Worm (Caenorhabditis elegans) whole organism, early embryonic: ENCODE results near the gene ssu-2.
"Not testable (repeated sequence)": the region's sequence is repeated elsewhere in the genome, so short reads cannot be mapped to it uniquely, and the experiment has no call there.

Source experiments
- B0310.2 ChIP-seq: sonication (generic microtip); optimal IDR thresholded peaks from 2 replicates; lab custom pipeline; 2016; ENCODE audit warnings: mild to moderate bottlenecking, missing genetic modification characterization, missing compliant biosample characterization
- F13C5.2 ChIP-seq: sonication (generic microtip); optimal IDR thresholded peaks from 2 replicates; lab custom pipeline; 2017; ENCODE audit warnings: mild to moderate bottlenecking, missing genetic modification characterization, inconsistent platforms, missing compliant biosample characterization
- aly-1 ChIP-seq: sonication (generic microtip); optimal IDR thresholded peaks from 2 replicates; lab custom pipeline; 2016; ENCODE audit warnings: missing genetic modification characterization, missing compliant biosample characterization
- ama-1 ChIP-seq: fragments of 150-350 bp; optimal IDR thresholded peaks from 2 replicates; lab custom pipeline; 2014
- ceh-13 ChIP-seq: fragments of 200-800 bp; sonication (Bioruptor generic); optimal IDR thresholded peaks from 2 replicates; lab custom pipeline; 2018; ENCODE audit warnings: mild to moderate bottlenecking, missing genetic modification characterization, missing compliant biosample characterization
- ceh-36 ChIP-seq: sonication (generic microtip); optimal IDR thresholded peaks from 2 replicates; lab custom pipeline; 2016; ENCODE audit warnings: missing genetic modification characterization, inconsistent platforms, missing compliant biosample characterization
- ets-7 ChIP-seq: sonication (generic microtip); optimal IDR thresholded peaks from 2 replicates; lab custom pipeline; 2016; ENCODE audit warnings: missing genotype, missing genetic modification characterization, missing compliant biosample characterization
- flt-1 ChIP-seq: fragments of 200-800 bp; sonication (Bioruptor generic); IDR thresholded peaks from 2 replicates; pipeline ENCODE4 v1.3.6; 2022; ENCODE audit warnings: missing genetic modification characterization, missing compliant biosample characterization
- hmbx-1 ChIP-seq: sonication (generic microtip); optimal IDR thresholded peaks from 2 replicates; lab custom pipeline; 2016; ENCODE audit warnings: mild to moderate bottlenecking, missing genetic modification characterization, missing compliant biosample characterization
- hmg-4 ChIP-seq: fragments of 200-800 bp; sonication (Bioruptor generic); optimal IDR thresholded peaks from 2 replicates; lab custom pipeline; 2018; ENCODE audit warnings: mild to moderate bottlenecking, missing genetic modification characterization, missing compliant biosample characterization
- hnd-1 ChIP-seq: sonication (generic microtip); optimal IDR thresholded peaks from 2 replicates; lab custom pipeline; 2016; ENCODE audit warnings: missing genetic modification characterization, missing compliant biosample characterization
- pes-1 ChIP-seq: fragments of 200-800 bp; sonication (Bioruptor generic); IDR thresholded peaks from 2 replicates; pipeline ENCODE4 v1.3.6; 2022; ENCODE audit warnings: missing genetic modification reagents, missing genetic modification characterization, missing compliant biosample characterization
- scrt-1 ChIP-seq: fragments of 200-800 bp; sonication (Bioruptor generic); IDR thresholded peaks from 2 replicates; pipeline ENCODE4 v1.3.6; 2022; ENCODE audit warnings: missing genetic modification characterization, missing compliant biosample characterization
- sea-1 ChIP-seq: fragments of 200-800 bp; sonication (Bioruptor generic); conservative IDR thresholded peaks from 2 replicates; pipeline ENCODE4 v1.3.6; 2022; ENCODE audit warnings: missing genetic modification characterization, missing compliant biosample characterization
- tbx-11 ChIP-seq: fragments of 200-800 bp; sonication (Bioruptor generic); IDR thresholded peaks from 2 replicates; pipeline ENCODE4 v1.3.6; 2022; ENCODE audit warnings: missing genetic modification characterization, missing compliant biosample characterization
- tbx-37 ChIP-seq: fragments of 200-800 bp; sonication (Bioruptor generic); conservative IDR thresholded peaks from 2 replicates; pipeline ENCODE4 v1.3.6; 2022; ENCODE audit warnings: missing genetic modification reagents, missing genetic modification characterization, missing compliant biosample characterization
- tra-4 ChIP-seq: sonication (generic microtip); optimal IDR thresholded peaks from 2 replicates; lab custom pipeline; 2017; ENCODE audit warnings: missing genetic modification characterization, missing compliant biosample characterization

ssu-2 gene

ce11 chrIV:14343756-14344155, 17.3 kb upstream of the ssu-2 start, which contains the start of gene srlf-28:
TSS of gene srlf-28 (minus strand) at chrIV:14343856.
- TF ChIP-seq tbx-11 (GFP tag; lab: Robert Waterston, UW) (no peak), ceh-13 (GFP tag; lab: Kevin White, UChicago) (no peak), hmbx-1 (tag; lab: Kevin White, UChicago) (no peak), ets-7 (no peak), hnd-1 (tag; lab: Kevin White, UChicago) (no peak)

ce11 chrIV:14350651-14351050, 10.4 kb upstream of the ssu-2 start, which contains the start of gene oac-56:
TSS of gene oac-56 (minus strand) at chrIV:14350751.
- TF ChIP-seq hnd-1 (tag; lab: Kevin White, UChicago) = no peak
- no peak for TF ChIP-seq flt-1 (GFP tag; lab: Robert Waterston, UW)
- no peak for TF ChIP-seq ets-7
- TF ChIP-seq sea-1 (GFP tag; lab: Robert Waterston, UW) = no peak

- no peak for TF ChIP-seq aly-1 (tag; lab: Kevin White, UChicago)
- TF ChIP-seq tra-4 (tag; lab: Kevin White, UChicago) = no peak
- TF ChIP-seq B0310.2 (tag; lab: Kevin White, UChicago) = no peak
- no peak for TF ChIP-seq ceh-13 (GFP tag; lab: Kevin White, UChicago)
- no peak for TF ChIP-seq hnd-1 (tag; lab: Kevin White, UChicago)
These were observed 4.9 kb upstream of the ssu-2 start for ce11 chrIV:14356120-14356519.

DNA sequence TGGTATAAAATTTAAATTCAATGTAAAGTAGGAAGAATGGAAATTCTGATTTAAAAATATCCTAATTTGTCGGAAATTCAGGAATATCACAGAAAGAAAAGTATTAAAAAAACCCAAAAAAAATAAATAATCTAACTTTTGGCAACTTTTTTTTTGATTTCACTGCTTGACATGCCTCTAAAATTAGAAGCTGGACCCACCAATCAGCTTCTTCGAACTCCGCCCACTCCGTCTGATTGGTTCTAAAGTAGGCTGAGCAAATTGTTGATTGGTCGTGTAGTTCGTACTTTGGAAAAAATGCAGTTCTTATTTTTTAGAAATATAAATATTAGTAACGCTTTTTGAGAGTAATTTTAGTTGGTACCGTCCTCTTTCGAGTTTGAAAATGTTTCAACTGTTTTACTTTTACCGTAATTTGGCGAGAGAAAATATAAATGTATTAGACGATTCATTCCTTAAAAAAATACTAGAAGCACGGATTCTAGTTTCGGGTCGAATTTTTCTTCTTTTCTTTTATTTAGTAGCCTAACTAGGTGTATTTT, 4.9 kb downstream of the ssu-2 start:
- TF ChIP-seq tra-4 (tag; lab: Kevin White, UChicago) (no peak), ets-7 (no peak), hnd-1 (tag; lab: Kevin White, UChicago) (no peak), ceh-13 (GFP tag; lab: Kevin White, UChicago) (no peak), pes-1 (GFP tag; lab: Robert Waterston, UW) (no peak), sea-1 (GFP tag; lab: Robert Waterston, UW) (no peak), aly-1 (tag; lab: Kevin White, UChicago) (no peak), B0310.2 (tag; lab: Kevin White, UChicago) (no peak), ama-1 (no peak), tbx-11 (GFP tag; lab: Robert Waterston, UW) (no peak), scrt-1 (GFP tag; lab: Robert Waterston, UW) (no peak), flt-1 (GFP tag; lab: Robert Waterston, UW) (no peak), ceh-36 (tag; lab: Kevin White, UChicago) (no peak), tbx-37 (no peak), hmbx-1 (tag; lab: Kevin White, UChicago) (no peak), F13C5.2 (no peak), hmg-4 (GFP tag; lab: Kevin White, UChicago) (no peak)

DNA sequence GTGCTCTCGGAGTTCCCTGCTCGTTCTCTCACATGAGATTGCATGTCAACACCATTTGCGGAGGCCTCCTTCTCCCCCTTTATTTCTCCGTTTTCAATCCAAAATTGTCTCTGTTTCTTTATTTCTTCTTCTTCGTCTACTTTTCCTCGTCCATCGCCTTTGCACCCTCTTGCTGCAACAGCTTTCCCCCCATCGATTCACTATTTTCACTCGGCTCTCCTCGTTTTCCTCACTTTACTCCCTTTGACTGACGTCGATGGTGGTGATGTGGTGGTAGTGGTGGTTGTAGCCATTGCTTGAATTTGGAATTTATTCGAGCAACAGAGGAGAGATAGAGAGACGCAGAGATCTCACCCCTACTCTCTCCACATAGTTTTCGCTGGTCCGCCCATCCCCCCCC, 10.6 kb downstream of the ssu-2 start:
- no peak for TF ChIP-seq B0310.2 (tag; lab: Kevin White, UChicago)
- no peak for TF ChIP-seq tbx-11 (GFP tag; lab: Robert Waterston, UW)
- no peak for TF ChIP-seq ets-7
- TF ChIP-seq ama-1 = no peak

DNA sequence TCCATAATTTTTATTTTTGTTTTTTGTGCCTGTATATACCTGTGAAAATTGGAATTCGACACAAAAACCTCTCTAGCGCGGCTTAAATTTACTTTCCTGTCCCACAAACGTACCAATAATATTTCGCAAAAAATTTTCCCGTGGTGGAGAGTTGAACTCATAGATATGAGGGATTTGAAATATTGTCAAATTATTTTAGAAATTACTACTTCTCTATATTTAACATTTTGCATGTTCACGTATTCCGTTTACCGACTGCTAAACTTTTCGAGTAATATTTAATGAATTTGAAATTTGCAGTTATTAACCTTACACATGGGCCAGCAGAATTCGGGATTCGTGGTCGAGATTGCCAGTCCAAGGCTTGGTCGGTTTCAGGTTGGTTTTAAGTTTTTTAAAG, 12.8 kb downstream of the ssu-2 start, which contains the start of gene Y67A10A.7:
Gene Y67A10A.7, plus strand, starts transcription at position 301 of the 400 bp plus-strand sequence.
- not testable (repeated sequence) for TF ChIP-seq ceh-36, hnd-1, B0310.2 (tag; lab: Kevin White, UChicago)

- no peak for TF ChIP-seq sea-1 (GFP tag; lab: Robert Waterston, UW)
- no peak for TF ChIP-seq ets-7
- no peak for TF ChIP-seq ama-1
- no peak for TF ChIP-seq F13C5.2
- no peak for TF ChIP-seq tbx-11 (GFP tag; lab: Robert Waterston, UW)
- no peak for TF ChIP-seq tra-4 (tag; lab: Kevin White, UChicago)
- TF ChIP-seq ceh-13 (GFP tag; lab: Kevin White, UChicago) = no peak
- no peak for TF ChIP-seq hmg-4 (GFP tag; lab: Kevin White, UChicago)
- no peak for TF ChIP-seq B0310.2 (tag; lab: Kevin White, UChicago)
- no peak for TF ChIP-seq tbx-37
- TF ChIP-seq scrt-1 (GFP tag; lab: Robert Waterston, UW) = no peak
- TF ChIP-seq flt-1 (GFP tag; lab: Robert Waterston, UW) = no peak
- TF ChIP-seq aly-1 (tag; lab: Kevin White, UChicago) = no peak
- TF ChIP-seq pes-1 (GFP tag; lab: Robert Waterston, UW) = no peak
- no peak for TF ChIP-seq hmbx-1 (tag; lab: Kevin White, UChicago)
- no peak for TF ChIP-seq ceh-36 (tag; lab: Kevin White, UChicago)
- no peak for TF ChIP-seq hnd-1 (tag; lab: Kevin White, UChicago)
These were observed 16.3 kb downstream of the ssu-2 start for ce11 chrIV:14377267-14377814.

ce11 chrIV:14377850-14378249, 16.8 kb downstream of the ssu-2 start:
- TF ChIP-seq ceh-36 (tag; lab: Kevin White, UChicago) (no peak), scrt-1 (GFP tag; lab: Robert Waterston, UW) (no peak), F13C5.2 (no peak), hnd-1 (tag; lab: Kevin White, UChicago) (no peak), tbx-11 (GFP tag; lab: Robert Waterston, UW) (no peak), tbx-37 (no peak), ceh-13 (GFP tag; lab: Kevin White, UChicago) (no peak), hmbx-1 (tag; lab: Kevin White, UChicago) (no peak), pes-1 (GFP tag; lab: Robert Waterston, UW) (no peak)
